Fruit fly (Drosophila melanogaster): Measurements from ENCODE around the gene CG31948.

CG31948 gene

DNA sequence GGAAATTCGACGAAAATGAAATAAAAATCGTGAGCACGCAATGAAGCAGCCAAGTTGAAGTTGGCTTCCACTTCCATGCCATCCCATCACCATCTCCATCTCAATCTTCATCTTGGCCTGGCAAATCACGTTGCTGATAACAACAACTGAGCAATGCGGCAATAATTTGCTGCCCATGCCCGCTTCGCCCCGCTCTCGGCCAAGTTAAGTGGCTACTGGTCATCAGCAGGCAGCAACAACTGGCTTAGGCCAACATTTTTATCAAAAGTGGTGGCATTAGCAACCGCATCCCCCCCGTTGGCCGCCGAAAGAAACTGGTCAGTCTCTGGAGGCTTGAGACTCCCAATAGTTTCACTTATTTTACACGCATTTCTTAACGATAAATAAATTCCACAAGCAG lies 13.7 kb upstream of the CG31948 start:
- no peak for TF ChIP-seq noc (tag; optimal IDR thresholded peaks at IDR 0.05)

DNA sequence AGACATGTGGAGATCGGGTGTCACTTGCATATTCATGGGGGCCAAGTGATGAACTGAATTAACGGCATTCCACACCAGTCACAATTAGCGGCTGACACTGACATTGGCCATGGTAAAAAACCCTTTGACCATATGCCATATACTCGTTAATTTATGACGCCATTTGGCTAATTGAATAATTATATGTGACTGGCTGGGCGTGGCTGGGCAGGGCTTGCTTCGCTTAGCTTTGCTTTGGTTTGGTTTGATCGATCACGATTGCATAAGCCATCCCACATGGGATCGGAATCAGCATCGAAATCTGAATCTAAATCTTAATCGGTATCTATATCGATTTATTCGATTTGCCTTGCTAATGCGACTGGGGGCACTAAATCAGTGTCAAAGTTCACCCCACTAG lies 13.1 kb upstream of the CG31948 start:
- no peak for TF ChIP-seq noc (tag; optimal IDR thresholded peaks at IDR 0.05)

dm6 chr2L:2428209-2428488 lies 11.6 kb upstream of the CG31948 start, which contains the start of gene dpp:
Gene dpp (plus strand): TSS chr2L:2428372.
- no peak for TF ChIP-seq noc (tag; optimal IDR thresholded peaks at IDR 0.05)

DNA sequence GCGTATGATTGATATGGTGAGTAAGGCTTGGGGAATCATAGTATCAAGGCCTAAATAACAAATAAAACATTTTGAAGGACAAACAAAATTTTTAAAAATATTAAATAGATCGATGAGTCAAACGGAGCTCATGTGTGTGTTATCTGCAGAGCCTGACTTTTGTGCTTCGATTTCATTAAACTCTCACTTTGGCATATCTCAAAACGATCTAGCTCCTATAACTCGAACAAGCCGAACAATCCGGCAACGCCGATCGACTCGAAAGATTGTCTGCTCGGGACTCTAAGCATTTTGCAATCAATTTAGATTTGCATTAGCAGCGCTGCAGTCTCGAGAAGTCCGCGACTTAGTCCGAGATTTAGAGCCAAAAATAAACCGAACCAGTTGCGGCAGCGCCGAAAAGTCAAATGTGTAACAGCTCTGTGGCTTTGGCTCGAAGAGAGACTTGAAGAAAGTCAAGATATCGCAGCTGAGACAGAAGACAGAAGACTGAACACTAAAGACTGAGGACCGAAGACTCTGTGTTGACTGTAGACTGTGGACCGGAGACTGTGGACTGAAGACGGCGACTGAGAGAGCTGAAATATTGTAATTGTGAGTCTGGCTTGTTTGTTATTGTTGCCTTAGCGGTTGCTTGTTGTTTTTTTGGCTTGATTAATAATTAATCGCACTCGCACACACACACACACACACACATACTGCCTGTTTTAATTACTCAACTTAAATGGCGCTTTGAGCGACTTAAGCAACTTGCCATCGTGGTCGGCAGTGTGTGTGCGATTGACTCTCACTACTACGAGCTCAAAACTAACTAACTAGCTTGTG lies 11.1 kb upstream of the CG31948 start:
- TF ChIP-seq noc (tag; optimal IDR thresholded peaks at IDR 0.05), result no peak

dm6 chr2L:2426444-2427188 lies 10.1 kb upstream of the CG31948 start:
- TF ChIP-seq noc (tag; optimal IDR thresholded peaks at IDR 0.05), result no peak

dm6 chr2L:2425652-2426192 lies 9.2 kb upstream of the CG31948 start:
- no peak for TF ChIP-seq noc (tag; optimal IDR thresholded peaks at IDR 0.05)

DNA sequence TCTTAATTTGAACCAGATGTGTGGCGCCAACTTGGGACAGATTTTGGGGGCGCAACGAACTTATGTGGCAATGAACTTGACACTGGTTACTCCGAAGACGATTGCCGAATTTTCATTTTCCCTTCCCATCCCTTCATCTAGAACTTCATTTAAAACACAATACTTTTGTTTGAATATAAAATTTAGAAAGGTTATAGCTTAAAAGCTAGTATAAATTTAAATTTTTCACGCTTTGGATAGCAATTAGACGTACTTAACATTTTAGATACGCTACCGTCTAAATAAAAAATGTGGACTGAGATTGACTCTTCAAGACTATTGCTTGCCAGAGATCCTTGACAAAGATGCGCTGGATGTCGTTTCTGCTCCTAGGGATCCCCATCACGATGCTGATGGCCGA lies 8.0 kb upstream of the CG31948 start, which contains the start of gene CG44139:
Gene CG44139, plus strand, starts transcription at position 301 of the 400 bp plus-strand sequence.
- no peak for TF ChIP-seq noc (tag; optimal IDR thresholded peaks at IDR 0.05)

DNA sequence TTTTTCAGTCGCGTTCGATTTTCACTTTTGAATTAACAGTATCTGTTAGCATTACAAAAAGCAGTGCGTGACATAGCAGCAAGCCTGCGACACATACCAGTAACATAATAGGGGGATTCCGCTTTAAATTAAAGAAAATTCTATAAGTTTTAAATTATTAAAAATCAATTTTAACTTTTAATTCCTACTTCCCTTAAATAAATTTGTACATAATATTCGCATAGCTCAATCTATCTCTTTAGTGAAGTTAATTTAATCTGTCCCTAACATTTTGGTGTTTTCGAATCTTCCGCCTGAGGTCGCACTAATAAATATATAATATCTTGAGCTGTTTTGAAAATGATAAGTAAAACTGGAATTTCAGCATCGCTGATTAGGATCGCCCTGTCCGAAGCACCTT lies 4.0 kb upstream of the CG31948 start, which contains the start of gene CG9886:
Gene CG9886, plus strand, starts transcription at position 341 of the 400 bp plus-strand sequence.
- TF ChIP-seq noc (tag; optimal IDR thresholded peaks at IDR 0.05), result no peak

dm6 chr2L:2419913-2420312 lies 3.4 kb upstream of the CG31948 start, which contains the start of gene CG34447:
Gene CG34447 (minus strand): TSS chr2L:2420013.
- no peak for TF ChIP-seq noc (tag; optimal IDR thresholded peaks at IDR 0.05)

DNA sequence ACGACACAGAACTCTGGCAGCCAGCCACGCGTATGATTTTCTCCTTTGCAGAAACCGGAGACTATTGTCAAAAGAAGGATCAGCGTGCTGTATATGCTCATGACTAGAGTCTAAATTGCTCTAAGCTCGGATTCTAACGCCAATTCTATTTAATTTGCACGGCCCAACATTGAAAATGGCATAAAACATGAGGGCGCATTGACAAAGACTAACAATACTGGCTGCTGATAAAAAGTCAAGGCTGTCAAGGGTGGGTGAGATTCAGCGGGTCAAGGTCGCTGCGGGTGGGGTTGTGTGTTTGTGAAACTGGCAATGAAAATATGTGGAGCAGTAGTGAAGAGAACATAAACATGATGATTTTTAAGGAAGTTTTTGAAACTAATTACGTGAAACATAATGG lies 1.3 kb upstream of the CG31948 start, which contains the start of gene CG34448:
Gene CG34448, minus strand, starts transcription at position 101 of the 400 bp plus-strand sequence.
- TF ChIP-seq noc (tag; optimal IDR thresholded peaks at IDR 0.05), result no peak

DNA sequence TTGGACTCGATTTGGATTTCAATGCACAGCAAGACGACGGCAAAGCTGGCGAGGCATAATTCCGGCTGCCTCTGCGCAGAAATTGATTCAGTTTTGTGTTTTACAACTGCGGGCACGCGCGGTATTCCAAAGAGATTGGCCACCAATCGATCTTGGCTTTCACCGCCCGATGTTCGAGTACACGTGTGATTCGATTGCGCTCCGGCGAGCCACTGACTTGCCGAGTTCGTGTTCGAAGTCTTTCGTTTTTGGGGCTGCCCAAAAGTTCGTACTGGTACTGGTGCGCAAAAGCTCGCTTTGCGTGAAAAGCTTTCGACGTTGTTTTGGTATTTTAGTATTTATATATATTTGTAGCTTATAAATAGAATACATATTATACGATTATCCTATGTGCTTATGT lies 1.4 kb downstream of the CG31948 start, which contains the start of gene CG18641:
Gene CG18641, minus strand, starts transcription at position 214 of the 400 bp plus-strand sequence.
- TF ChIP-seq noc (tag; optimal IDR thresholded peaks at IDR 0.05), result no peak

- no peak for TF ChIP-seq noc (tag; optimal IDR thresholded peaks at IDR 0.05)
Measured at dm6 chr2L:2413093-2413492, 3.4 kb downstream of the CG31948 start.

- no peak for TF ChIP-seq noc (tag; optimal IDR thresholded peaks at IDR 0.05)
Measured at dm6 chr2L:2404631-2405030, 11.9 kb downstream of the CG31948 start.

DNA sequence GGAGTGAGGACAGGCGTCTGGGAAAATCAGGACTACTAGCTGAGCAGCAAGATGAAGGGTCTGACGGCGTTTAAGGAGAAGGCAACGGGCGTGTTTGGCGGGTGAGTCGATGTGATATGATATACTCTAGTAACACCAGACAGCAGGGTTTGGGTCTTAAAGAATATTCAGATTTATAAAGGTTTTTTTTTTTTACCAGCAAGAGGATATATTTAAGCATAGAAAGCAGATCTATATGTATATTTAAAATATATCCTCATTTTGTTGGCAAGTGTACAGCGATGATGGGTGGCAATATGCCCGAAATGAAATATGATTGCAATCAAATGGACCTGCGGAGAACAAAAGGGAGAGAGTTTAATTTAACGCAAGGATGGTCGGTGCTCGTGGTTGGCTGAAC lies 14.3 kb downstream of the CG31948 start:
- no peak for TF ChIP-seq noc (tag; optimal IDR thresholded peaks at IDR 0.05)

dm6 chr2L:2399897-2400296 lies 16.6 kb downstream of the CG31948 start, which contains the start of gene VGlut:
Gene VGlut (plus strand): TSS chr2L:2400295.
- no peak for TF ChIP-seq noc (tag; optimal IDR thresholded peaks at IDR 0.05)

- no peak for TF ChIP-seq noc (tag; optimal IDR thresholded peaks at IDR 0.05)
Measured at dm6 chr2L:2398459-2398858, 18.1 kb downstream of the CG31948 start.
